Worm (Caenorhabditis elegans) whole organism, midembryonic: ENCODE results near the gene rec-8.

Experiments
- T22C8.4 ChIP-seq: fragments of 200-800 bp; sonication (Bioruptor generic); IDR thresholded peaks from 2 replicates; pipeline ENCODE4 v1.3.6; 2022; ENCODE audit warnings: missing genetic modification characterization, missing compliant biosample characterization
- cog-1 ChIP-seq: sonication (generic microtip); optimal IDR thresholded peaks from 2 replicates; lab custom pipeline; 2016; ENCODE audit warnings: missing genetic modification characterization, missing compliant biosample characterization
- flt-1 ChIP-seq: fragments of 200-800 bp; sonication (Bioruptor generic); IDR thresholded peaks from 2 replicates; pipeline ENCODE4 v1.3.6; 2022; ENCODE audit warnings: missing genetic modification characterization, missing compliant biosample characterization
- klf-2 ChIP-seq: fragments of 200-800 bp; sonication (Bioruptor generic); conservative IDR thresholded peaks from 2 replicates; pipeline ENCODE4 v1.3.6; 2022; ENCODE audit warnings: missing genetic modification reagents, missing genetic modification characterization, missing compliant biosample characterization
- med-1 ChIP-seq: sonication (generic microtip); optimal IDR thresholded peaks from 2 replicates; lab custom pipeline; 2017; ENCODE audit warnings: missing genetic modification characterization, mild to moderate bottlenecking, missing compliant biosample characterization, antibody characterized with exemption, missing genetic modification reagents; ENCODE audit not compliant: insufficient read depth
- ref-1 ChIP-seq: fragments of 200-800 bp; sonication (Bioruptor generic); conservative IDR thresholded peaks from 2 replicates; pipeline ENCODE4 v1.3.6; 2022; ENCODE audit warnings: missing genetic modification reagents, missing genetic modification characterization, missing compliant biosample characterization
- tab-1 ChIP-seq: fragments of 200-800 bp; sonication (Bioruptor generic); IDR thresholded peaks from 2 replicates; pipeline ENCODE4 v1.3.6; 2022; ENCODE audit warnings: missing genetic modification characterization, missing compliant biosample characterization
- ztf-23 ChIP-seq: fragments of 200-800 bp; sonication (Bioruptor generic); IDR thresholded peaks from 2 replicates; pipeline ENCODE4 v1.3.6; 2022; ENCODE audit warnings: missing genetic modification reagents, missing genetic modification characterization, missing compliant biosample characterization
- ztf-29 ChIP-seq: fragments of 200-800 bp; sonication (Bioruptor generic); IDR thresholded peaks from 2 replicates; pipeline ENCODE4 v1.3.6; 2022; ENCODE audit warnings: missing genetic modification reagents, missing genetic modification characterization, missing compliant biosample characterization

ce11 chrIV:13360144-13360543, 7.2 kb upstream of the rec-8 start, which contains the start of gene Y62E10A.3:
- TF ChIP-seq ztf-29, result no peak
- TF ChIP-seq tab-1, result no peak
- TF ChIP-seq flt-1 (GFP tag; lab: Robert Waterston, UW), result no peak
- no peak for TF ChIP-seq T22C8.4
- no peak for TF ChIP-seq ztf-23 (GFP tag; lab: Robert Waterston, UW)
- TF ChIP-seq ref-1 (GFP tag; lab: Robert Waterston, UW), result no peak
- no peak for TF ChIP-seq cog-1 (tag; lab: Kevin White, UChicago)
- no peak for TF ChIP-seq med-1 (GFP tag; lab: Kevin White, UChicago)
- no peak for TF ChIP-seq klf-2 (GFP tag; lab: Robert Waterston, UW)
